Fruit fly (Drosophila melanogaster): ENCODE data around the gene yellow-k.

yellow-k gene

DNA sequence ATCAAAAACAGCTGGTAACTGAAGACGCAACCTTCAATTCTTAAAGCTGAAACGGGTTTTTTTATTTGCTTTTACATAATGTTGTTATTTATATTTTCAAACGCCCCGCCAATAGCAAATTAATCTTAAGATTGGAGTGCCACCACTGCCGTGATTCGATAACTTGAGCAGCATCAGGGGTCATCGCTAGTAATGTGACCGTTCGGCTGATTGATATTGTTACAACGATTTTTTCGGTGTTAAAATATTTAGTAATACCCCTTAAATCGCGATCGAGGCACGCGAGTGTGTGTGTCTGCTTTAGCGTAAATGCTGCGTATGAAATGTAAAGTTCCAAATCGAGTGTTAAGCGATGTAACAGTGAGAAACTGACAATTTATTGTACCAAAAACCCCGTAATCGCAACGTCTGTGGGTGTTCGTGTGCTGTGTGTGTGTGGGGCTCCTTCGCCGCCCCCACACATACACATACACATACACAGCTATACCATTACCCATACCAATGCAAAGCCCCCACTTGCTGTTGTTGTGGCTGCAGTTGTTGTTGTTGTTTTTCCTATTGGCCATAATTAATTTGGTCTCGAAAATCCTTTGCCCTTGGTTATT is 45.5 kb downstream of the yellow-k start, which contains the start of gene dop (continued):
- TF ChIP-seq stwl (tag; optimal IDR thresholded peaks at IDR 0.05) (peak; percentile 53), CG10267 (tag; optimal IDR thresholded peaks at IDR 0.05) (peak; percentile 54), vfl (GFP tag; optimal IDR thresholded peaks at IDR 0.05) (peak; percentile 7), CG7786 (GFP tag; optimal IDR thresholded peaks at IDR 0.05) (no peak), CG4617 (GFP tag; optimal IDR thresholded peaks at IDR 0.05; ENCODE audit: borderline replicate concordance) (peak; percentile 59), Side (GFP tag; optimal IDR thresholded peaks at IDR 0.05) (peak; percentile 43), Pdp1 (GFP tag; optimal IDR thresholded peaks at IDR 0.05) (peak in 1 of 2 experiments; percentile 90), CG18764 (GFP tag; optimal IDR thresholded peaks at IDR 0.05) (peak; percentile 13), CG43689 (GFP tag; IDR thresholded peaks at IDR 0.05) (no peak), jumu (GFP tag; optimal IDR thresholded peaks at IDR 0.05) (peak; percentile 26), HLH4C (GFP tag; IDR thresholded peaks at IDR 0.05; ENCODE audit: partially characterized antibody) (peak; percentile 60), phol (tag; optimal IDR thresholded peaks at IDR 0.05) (peak; percentile 43), shn (GFP tag; optimal IDR thresholded peaks at IDR 0.05) (peak; percentile 42), CG10654 (GFP tag; optimal IDR thresholded peaks at IDR 0.05) (no peak), prd (optimal IDR thresholded peaks at IDR 0.05) (no peak), prd (GFP tag; IDR thresholded peaks at IDR 0.05) (peak; percentile 33; the same call in 2 of the 3 replicates), vnd (GFP tag; IDR thresholded peaks at IDR 0.05; ENCODE audit: partially characterized antibody) (peak; percentile 43; the same call in 1 of the 3 replicates), eve (GFP tag; optimal IDR thresholded peaks at IDR 0.05) (no peak), CG15696 (tag; optimal IDR thresholded peaks at IDR 0.05) (no peak), CG10543 (GFP tag; optimal IDR thresholded peaks at IDR 0.05) (no peak), Atf6 (GFP tag; IDR thresholded peaks at IDR 0.05) (peak; percentile 11; the same call in 1 of the 2 replicates), CG3847 (GFP tag; IDR thresholded peaks at IDR 0.05) (0 out of 2 replicates have a peak, but pooled peaks have one; percentile 30), Abd-B (GFP tag; optimal IDR thresholded peaks at IDR 0.05) (peak; percentile 9), Dfd (GFP tag; optimal IDR thresholded peaks at IDR 0.05) (no peak), Scr (GFP tag; IDR thresholded peaks at IDR 0.05; ENCODE audit: partially characterized antibody) (peak; percentile 71), luna (GFP tag; optimal IDR thresholded peaks at IDR 0.05) (no peak), Atf-2 (GFP tag; optimal IDR thresholded peaks at IDR 0.05) (peak; percentile 3), row (GFP tag; IDR thresholded peaks at IDR 0.05) (peak; percentile 58; the same call in 2 of the 3 replicates), CG4360 (GFP tag; IDR thresholded peaks at IDR 0.05) (peak; percentile 94), cg (GFP tag; optimal IDR thresholded peaks at IDR 0.05) (peak; percentile 97), CG9932 (GFP tag; IDR thresholded peaks at IDR 0.05) (peak; percentile 62), CG11085 (GFP tag; IDR thresholded peaks at IDR 0.05) (no peak), Elba2 (GFP tag; optimal IDR thresholded peaks at IDR 0.05) (peak; percentile 89), Dad (GFP tag; optimal IDR thresholded peaks at IDR 0.05) (no peak), slbo (GFP tag; IDR thresholded peaks at IDR 0.05) (peak; percentile 34; the same call in 1 of the 2 replicates), CG30403 (GFP tag; optimal IDR thresholded peaks at IDR 0.05) (peak; percentile 23), ftz-f1 (GFP tag; optimal IDR thresholded peaks at IDR 0.05) (no peak), CG14710 (tag; optimal IDR thresholded peaks at IDR 0.05) (peak; percentile 61), CG1603 (tag; optimal IDR thresholded peaks at IDR 0.05) (peak; percentile 62), MBD-R2 (GFP tag; IDR thresholded peaks at IDR 0.05) (peak; percentile 24; the same call in 1 of the 2 replicates), Dbx (GFP tag; IDR thresholded peaks at IDR 0.05) (0 out of 3 replicates have a peak, but pooled peaks have one; percentile 35), knrl (GFP tag; IDR thresholded peaks at IDR 0.05; ENCODE audit: partially characterized antibody) (peak; percentile 73), NC2β (GFP tag; optimal IDR thresholded peaks at IDR 0.05) (peak; percentile 13), cad (GFP tag; optimal IDR thresholded peaks at IDR 0.05) (no peak), NK7.1 (GFP tag; optimal IDR thresholded peaks at IDR 0.05) (no peak), sima (GFP tag; optimal IDR thresholded peaks at IDR 0.05) (no peak), lilli (GFP tag; optimal IDR thresholded peaks at IDR 0.05) (peak; percentile 71), CG11504 (tag; optimal IDR thresholded peaks at IDR 0.05) (no peak), HHEX (GFP tag; optimal IDR thresholded peaks at IDR 0.05) (no peak), Dll (GFP tag; IDR thresholded peaks at IDR 0.05; ENCODE audit: partially characterized antibody) (peak; percentile 72)

Measured in whole organism, embryonic.